Worm (Caenorhabditis elegans) whole organism, L4/young adult: Measurements from ENCODE around the gene T22F3.12.

Source experiments
- dao-5 ChIP-seq: sonication (generic microtip); optimal IDR thresholded peaks from 2 replicates; lab custom pipeline; 2016; ENCODE audit warnings: missing genotype, missing genetic modification characterization, moderate library complexity, missing compliant biosample characterization
- him-1 ChIP-seq: sonication (generic microtip); optimal IDR thresholded peaks from 2 replicates; lab custom pipeline; 2016; ENCODE audit warnings: missing genotype, missing genetic modification reagents, missing genetic modification characterization, missing compliant biosample characterization

DNA sequence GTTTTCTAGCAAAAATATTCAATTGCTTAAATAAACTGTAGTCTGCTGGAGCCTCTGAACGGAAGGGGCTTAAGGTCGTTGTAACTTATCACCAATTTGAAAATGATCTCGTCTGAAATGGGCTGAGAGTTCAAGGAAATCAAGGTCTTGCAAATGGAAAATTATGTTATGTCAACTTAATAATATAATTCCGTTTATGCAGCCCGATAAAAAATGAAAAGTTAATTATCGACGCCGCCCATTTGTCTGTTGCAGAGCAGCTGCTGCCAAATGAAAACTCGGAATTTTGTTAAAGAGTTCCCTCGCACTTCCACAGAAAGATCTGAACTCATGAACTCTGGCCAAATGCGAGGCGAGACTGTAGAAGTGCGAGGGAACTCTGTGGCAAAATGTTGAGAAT, 50.9 kb downstream of the T22F3.12 start, which contains the start of gene srbc-67:
- TF ChIP-seq dao-5 (tag; lab: Kevin White, UChicago) (no peak), him-1 (tag; lab: Kevin White, UChicago) (no peak)
